Worm (Caenorhabditis elegans) whole organism, late embryonic: ENCODE data around the gene T08D10.5.

Source experiments
- F13H6.1 ChIP-seq: sonication (generic microtip); optimal IDR thresholded peaks from 2 replicates; lab custom pipeline; 2016; ENCODE audit warnings: missing genetic modification characterization, missing compliant biosample characterization
- K02D7.2 ChIP-seq: sonication (generic microtip); optimal IDR thresholded peaks from 2 replicates; lab custom pipeline; 2017; ENCODE audit warnings: mild to moderate bottlenecking, missing genetic modification characterization, missing compliant biosample characterization
- K09A11.1 ChIP-seq: sonication (generic microtip); optimal IDR thresholded peaks from 2 replicates; lab custom pipeline; 2017; ENCODE audit warnings: antibody characterized with exemption, mild to moderate bottlenecking, missing genetic modification characterization, missing compliant biosample characterization; ENCODE audit not compliant: insufficient read depth
- T23F11.4 ChIP-seq: fragments of 200-800 bp; sonication (Bioruptor generic); optimal IDR thresholded peaks from 2 replicates; lab custom pipeline; 2018; ENCODE audit warnings: mild to moderate bottlenecking, missing genetic modification characterization, missing compliant biosample characterization
- Y22D7AL.16 ChIP-seq: sonication (generic microtip); optimal IDR thresholded peaks from 2 replicates; lab custom pipeline; 2016; ENCODE audit warnings: missing genetic modification characterization, missing compliant biosample characterization
- ahr-1 ChIP-seq: sonication (generic microtip); optimal IDR thresholded peaks from 2 replicates; lab custom pipeline; 2016; ENCODE audit warnings: missing genetic modification characterization, missing compliant biosample characterization
- ama-1 ChIP-seq: fragments of 150-350 bp; optimal IDR thresholded peaks from 2 replicates; lab custom pipeline; 2014
- ceh-18 ChIP-seq: sonication (generic microtip); optimal IDR thresholded peaks from 2 replicates; lab custom pipeline; 2016; ENCODE audit warnings: missing genetic modification characterization, missing compliant biosample characterization
- ceh-19 ChIP-seq: fragments of 200-800 bp; sonication (Bioruptor generic); optimal IDR thresholded peaks from 2 replicates; lab custom pipeline; 2018; ENCODE audit warnings: mild to moderate bottlenecking, missing genetic modification characterization, missing compliant biosample characterization
- ceh-2 ChIP-seq: sonication (generic microtip); optimal IDR thresholded peaks from 2 replicates; lab custom pipeline; 2016; ENCODE audit warnings: missing genotype, missing genetic modification characterization, missing compliant biosample characterization
- ceh-22 ChIP-seq: sonication (generic microtip); optimal IDR thresholded peaks from 2 replicates; lab custom pipeline; 2017; ENCODE audit warnings: missing biosample characterization, missing genetic modification characterization
- ceh-30 ChIP-seq: fragments of 150-350 bp; optimal IDR thresholded peaks from 2 replicates; lab custom pipeline; 2014; ENCODE audit warnings: missing biosample characterization, missing genetic modification characterization
- ceh-31 ChIP-seq: sonication (generic microtip); optimal IDR thresholded peaks from 2 replicates; lab custom pipeline; 2016; ENCODE audit warnings: missing genetic modification characterization, missing compliant biosample characterization
- ceh-34 ChIP-seq: sonication (generic microtip); optimal IDR thresholded peaks from 2 replicates; lab custom pipeline; 2016; ENCODE audit warnings: mild to moderate bottlenecking, missing genetic modification characterization, missing compliant biosample characterization
- ceh-45 ChIP-seq: fragments of 200-800 bp; sonication (Bioruptor generic); IDR thresholded peaks from 2 replicates; pipeline ENCODE4 v1.3.6; 2022; ENCODE audit warnings: missing genetic modification reagents, missing genetic modification characterization, missing compliant biosample characterization
- ceh-6 ChIP-seq: fragments of 200-800 bp; sonication (Bioruptor generic); optimal IDR thresholded peaks from 2 replicates; lab custom pipeline; 2018; ENCODE audit warnings: mild to moderate bottlenecking, missing genetic modification characterization, missing compliant biosample characterization
- ceh-9 ChIP-seq: sonication (generic microtip); optimal IDR thresholded peaks from 2 replicates; lab custom pipeline; 2016; ENCODE audit warnings: mild to moderate bottlenecking, missing genetic modification characterization, inconsistent platforms, missing compliant biosample characterization
- dve-1 ChIP-seq: sonication (generic microtip); optimal IDR thresholded peaks from 2 replicates; lab custom pipeline; 2017; ENCODE audit warnings: antibody characterized with exemption, mild to moderate bottlenecking, missing genetic modification characterization, missing compliant biosample characterization
- elt-2 ChIP-seq: sonication (generic microtip); optimal IDR thresholded peaks from 2 replicates; lab custom pipeline; 2016; ENCODE audit warnings: missing genetic modification reagents, missing genetic modification characterization, missing compliant biosample characterization
- fkh-10 ChIP-seq: fragments of 150-350 bp; optimal IDR thresholded peaks from 2 replicates; lab custom pipeline; 2014; ENCODE audit warnings: missing biosample characterization, missing genetic modification reagents, missing genetic modification characterization
- hlh-13 ChIP-seq: fragments of 200-800 bp; sonication (Bioruptor generic); optimal IDR thresholded peaks from 2 replicates; lab custom pipeline; 2018; ENCODE audit warnings: mild to moderate bottlenecking, missing genetic modification characterization, missing compliant biosample characterization
- hlh-15 ChIP-seq: sonication (generic microtip); optimal IDR thresholded peaks from 2 replicates; lab custom pipeline; 2016; ENCODE audit warnings: missing genetic modification characterization, missing compliant biosample characterization
- hlh-30 ChIP-seq: sonication (generic microtip); optimal IDR thresholded peaks from 2 replicates; lab custom pipeline; 2017; ENCODE audit warnings: antibody characterized with exemption, missing genetic modification characterization, missing compliant biosample characterization; ENCODE audit not compliant: insufficient read depth
- hlh-6 ChIP-seq: sonication (generic microtip); optimal IDR thresholded peaks from 2 replicates; lab custom pipeline; 2016; ENCODE audit warnings: missing genotype, missing genetic modification characterization, missing compliant biosample characterization
- lim-6 ChIP-seq: sonication (generic microtip); optimal IDR thresholded peaks from 2 replicates; lab custom pipeline; 2016; ENCODE audit warnings: missing genetic modification characterization, missing compliant biosample characterization
- lin-11 ChIP-seq: fragments of 200-800 bp; sonication (Bioruptor generic); optimal IDR thresholded peaks from 2 replicates; lab custom pipeline; 2018; ENCODE audit warnings: mild to moderate bottlenecking, missing genetic modification characterization, missing compliant biosample characterization
- madf-2 ChIP-seq: sonication (generic microtip); optimal IDR thresholded peaks from 2 replicates; lab custom pipeline; 2017; ENCODE audit warnings: missing genetic modification characterization, missing compliant biosample characterization
- nfya-1 ChIP-seq: sonication (generic microtip); optimal IDR thresholded peaks from 2 replicates; lab custom pipeline; 2017; ENCODE audit warnings: missing genetic modification characterization, mild to moderate bottlenecking, missing compliant biosample characterization, antibody characterized with exemption, moderate library complexity
- nhr-11 ChIP-seq: fragments of 150-350 bp; optimal IDR thresholded peaks from 2 replicates; lab custom pipeline; 2014; ENCODE audit warnings: missing biosample characterization, missing genetic modification characterization
- nhr-232 ChIP-seq: sonication (generic microtip); optimal IDR thresholded peaks from 2 replicates; lab custom pipeline; 2016; ENCODE audit warnings: missing genetic modification characterization, missing compliant biosample characterization
- npax-4 ChIP-seq: sonication (generic microtip); optimal IDR thresholded peaks from 2 replicates; lab custom pipeline; 2016; ENCODE audit warnings: missing genetic modification characterization, missing compliant biosample characterization
- odd-2 ChIP-seq: sonication (generic microtip); optimal IDR thresholded peaks from 2 replicates; lab custom pipeline; 2017; ENCODE audit warnings: antibody characterized with exemption, mild to moderate bottlenecking, missing genetic modification characterization, missing compliant biosample characterization
- pag-3 ChIP-seq: sonication (generic microtip); optimal IDR thresholded peaks from 2 replicates; lab custom pipeline; 2016; ENCODE audit warnings: missing compliant biosample characterization, missing genetic modification characterization, borderline replicate concordance
- pat-9 ChIP-seq: fragments of 200-800 bp; sonication (Bioruptor generic); optimal IDR thresholded peaks from 2 replicates; lab custom pipeline; 2018; ENCODE audit warnings: mild to moderate bottlenecking, missing genetic modification characterization, moderate library complexity, missing compliant biosample characterization
- pqm-1 ChIP-seq: sonication (generic microtip); optimal IDR thresholded peaks from 2 replicates; lab custom pipeline; 2016; ENCODE audit warnings: missing genetic modification characterization, missing compliant biosample characterization
- pros-1 ChIP-seq: fragments of 150-350 bp; optimal IDR thresholded peaks from 2 replicates; lab custom pipeline; 2014; ENCODE audit warnings: missing biosample characterization, missing genetic modification reagents, missing genetic modification characterization
- ref-2 ChIP-seq: sonication (generic microtip); optimal IDR thresholded peaks from 2 replicates; lab custom pipeline; 2016; ENCODE audit warnings: missing genetic modification characterization, missing compliant biosample characterization
- rnt-1 ChIP-seq: sonication (generic microtip); optimal IDR thresholded peaks from 2 replicates; lab custom pipeline; 2016; ENCODE audit warnings: missing genetic modification characterization, missing compliant biosample characterization
- sdc-2 ChIP-seq: sonication (generic microtip); optimal IDR thresholded peaks from 2 replicates; lab custom pipeline; 2016; ENCODE audit warnings: missing genotype, missing genetic modification characterization, missing compliant biosample characterization
- sox-2 ChIP-seq: fragments of 200-800 bp; sonication (Bioruptor generic); IDR thresholded peaks from 2 replicates; pipeline ENCODE4 v1.3.6; 2022; ENCODE audit warnings: missing genetic modification reagents, missing genetic modification characterization, missing compliant biosample characterization
- sox-4 ChIP-seq: sonication (generic microtip); optimal IDR thresholded peaks from 2 replicates; lab custom pipeline; 2017; ENCODE audit warnings: mild to moderate bottlenecking, missing genetic modification characterization, inconsistent platforms, missing compliant biosample characterization
- syd-9 ChIP-seq: sonication (generic microtip); optimal IDR thresholded peaks from 2 replicates; lab custom pipeline; 2016; ENCODE audit warnings: mild to moderate bottlenecking, missing genetic modification characterization, moderate library complexity, missing compliant biosample characterization
- tbx-2 ChIP-seq: sonication (generic microtip); optimal IDR thresholded peaks from 2 replicates; lab custom pipeline; 2016; ENCODE audit warnings: missing genetic modification characterization, missing compliant biosample characterization
- tbx-7 ChIP-seq: sonication (generic microtip); optimal IDR thresholded peaks from 2 replicates; lab custom pipeline; 2016; ENCODE audit warnings: missing genotype, missing genetic modification characterization, missing compliant biosample characterization
- ttx-3 ChIP-seq: sonication (generic microtip); optimal IDR thresholded peaks from 2 replicates; lab custom pipeline; 2016; ENCODE audit warnings: missing genetic modification reagents, missing genetic modification characterization, missing compliant biosample characterization
- unc-3 ChIP-seq, 2 experiments: fragments of 200-800 bp in 1 of 2; sonication (Bioruptor generic) in 1 of 2; sonication (generic microtip) in 1 of 2; conservative IDR thresholded peaks in 1 of 2; optimal IDR thresholded peaks in 1 of 2; 2 replicates each; pipeline versions ENCODE4 v1.3.6 to Lab custom; 2016 to 2022; ENCODE audit warnings: missing compliant biosample characterization in 2 of 2, missing genetic modification characterization in 2 of 2, missing genetic modification reagents in 1 of 2
- unc-42 ChIP-seq: sonication (generic microtip); optimal IDR thresholded peaks from 2 replicates; lab custom pipeline; 2016; ENCODE audit warnings: missing genotype, missing genetic modification characterization, missing compliant biosample characterization
- unc-86 ChIP-seq: sonication (generic microtip); optimal IDR thresholded peaks from 2 replicates; lab custom pipeline; 2016; ENCODE audit warnings: missing genetic modification characterization, missing compliant biosample characterization
- zip-5 ChIP-seq: sonication (generic microtip); optimal IDR thresholded peaks from 2 replicates; lab custom pipeline; 2016; ENCODE audit warnings: missing genetic modification characterization, missing compliant biosample characterization

T08D10.5 gene

ce11 chrX:11934933-11935332, 22.4 kb upstream of the T08D10.5 start (continued):
- TF ChIP-seq K09A11.1 (tag; lab: Kevin White, UChicago) = peak; percentile 11
- TF ChIP-seq lin-11 (tag; lab: Kevin White, UChicago) = peak; percentile 44
- peak; percentile 54 for TF ChIP-seq tbx-2 (tag; lab: Kevin White, UChicago)
- peak; percentile 23 for TF ChIP-seq nhr-232 (tag; lab: Kevin White, UChicago)
- TF ChIP-seq ceh-6 (GFP tag; lab: Kevin White, UChicago) = peak; percentile 67
- peak; percentile 27 for TF ChIP-seq tbx-7 (tag; lab: Kevin White, UChicago)
- TF ChIP-seq ceh-30 (tag; lab: Kevin White, UChicago) = no peak
- peak; percentile 64 for TF ChIP-seq sox-4 (tag; lab: Kevin White, UChicago)
- TF ChIP-seq T23F11.4 (GFP tag; lab: Kevin White, UChicago) = peak; percentile 15
- TF ChIP-seq ahr-1 (tag; lab: Kevin White, UChicago) = peak; percentile 19
- TF ChIP-seq ceh-18 (tag; lab: Kevin White, UChicago) = peak; percentile 31
- TF ChIP-seq pat-9 (tag; lab: Kevin White, UChicago) = peak; percentile 63
- TF ChIP-seq pag-3 = no peak
- no peak for TF ChIP-seq ama-1 (lab: Kevin White, UChicago)
- peak; percentile 17 for TF ChIP-seq Y22D7AL.16 (tag; lab: Kevin White, UChicago)
- TF ChIP-seq sdc-2 (tag; lab: Kevin White, UChicago) = peak; percentile 96
- peak; percentile 21 for TF ChIP-seq hlh-15
- TF ChIP-seq ceh-22 (tag; lab: Kevin White, UChicago) = no peak
- no peak for TF ChIP-seq nfya-1 (tag; lab: Kevin White, UChicago)
- TF ChIP-seq ceh-31 (tag; lab: Kevin White, UChicago) = peak; percentile 52
- peak; percentile 72 for TF ChIP-seq elt-2
- TF ChIP-seq rnt-1 (tag; lab: Kevin White, UChicago) = peak; percentile 18
- TF ChIP-seq ref-2 = peak; percentile 55
- TF ChIP-seq ceh-2 (tag; lab: Kevin White, UChicago) = peak; percentile 49
- peak; percentile 50 for TF ChIP-seq npax-4 (tag; lab: Kevin White, UChicago)
- no peak for TF ChIP-seq pros-1 (tag; lab: Kevin White, UChicago)
- TF ChIP-seq hlh-13 (GFP tag; lab: Kevin White, UChicago) = no peak
- TF ChIP-seq nhr-11 = no peak
- TF ChIP-seq hlh-6 (tag; lab: Kevin White, UChicago) = peak; percentile 74
- peak; percentile 21 for TF ChIP-seq dve-1
- peak; percentile 1 for TF ChIP-seq ttx-3
- peak; percentile 23 for TF ChIP-seq zip-5

DNA sequence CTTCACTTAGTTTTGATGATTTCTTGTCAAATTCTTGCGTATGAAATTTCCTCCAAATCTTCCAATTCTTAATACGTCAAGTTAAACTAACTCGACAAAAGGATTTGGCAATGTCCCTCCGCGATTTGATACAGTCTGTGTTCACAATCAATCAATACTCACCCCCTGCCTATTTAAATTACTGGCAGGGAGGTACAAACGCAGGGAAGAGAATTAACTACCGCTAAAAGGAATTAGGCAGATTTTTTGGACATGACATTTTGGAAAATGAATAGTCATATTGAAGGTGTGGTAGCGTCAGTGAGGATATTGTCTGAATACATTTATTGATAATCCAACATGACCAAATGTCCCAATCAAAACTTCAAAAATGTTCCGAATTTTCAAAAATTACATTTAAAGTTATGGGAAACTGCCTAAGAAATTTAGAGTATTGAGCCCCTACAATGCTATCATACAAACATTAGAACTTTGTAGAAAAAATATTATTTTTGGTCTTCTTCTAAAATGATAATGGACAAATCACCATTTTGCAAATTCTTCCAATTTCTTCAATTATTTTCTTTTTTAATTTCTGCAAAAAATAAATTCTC, 19.9 kb upstream of the T08D10.5 start:
- peak; percentile 46 for TF ChIP-seq sox-2 (GFP tag; lab: Robert Waterston, UW)
- TF ChIP-seq ceh-30 (tag; lab: Kevin White, UChicago) = peak; percentile 88
- TF ChIP-seq rnt-1 (tag; lab: Kevin White, UChicago) = peak; percentile 94
- TF ChIP-seq ceh-45 (GFP tag; lab: Robert Waterston, UW) = no peak
- peak; percentile 85 for TF ChIP-seq pqm-1 (tag; lab: Kevin White, UChicago)
- TF ChIP-seq odd-2 (tag; lab: Kevin White, UChicago) = no peak
- TF ChIP-seq ceh-31 (tag; lab: Kevin White, UChicago) = peak; percentile 92
- peak; percentile 85 for TF ChIP-seq unc-86 (tag; lab: Kevin White, UChicago)
- TF ChIP-seq syd-9 (tag; lab: Kevin White, UChicago) = peak; percentile 87
- TF ChIP-seq lim-6 (tag; lab: Kevin White, UChicago) = peak; percentile 58
- TF ChIP-seq F13H6.1 (tag; lab: Kevin White, UChicago) = peak; percentile 70
- TF ChIP-seq hlh-30 = peak; percentile 73
- no peak for TF ChIP-seq ama-1 (lab: Kevin White, UChicago)
- peak; percentile 56 for TF ChIP-seq hlh-6 (tag; lab: Kevin White, UChicago)
- 0 out of 2 replicates have a peak, but pooled peaks have one; percentile 21 for TF ChIP-seq unc-3 (GFP tag; conservative IDR thresholded peaks at IDR 0.05; lab: Robert Waterston, UW)
- TF ChIP-seq unc-3 (tag; optimal IDR thresholded peaks at IDR 0.05; lab: Kevin White, UChicago) = peak; percentile 15
- peak; percentile 66 for TF ChIP-seq ceh-6 (GFP tag; lab: Kevin White, UChicago)
- no peak for TF ChIP-seq ceh-9 (tag; lab: Kevin White, UChicago)
- peak; percentile 73 for TF ChIP-seq madf-2 (tag; lab: Kevin White, UChicago)
- peak; percentile 98 for TF ChIP-seq dve-1
- peak; percentile 86 for TF ChIP-seq ceh-34 (tag; lab: Kevin White, UChicago)
- peak; percentile 62 for TF ChIP-seq pat-9 (tag; lab: Kevin White, UChicago)
- peak; percentile 53 for TF ChIP-seq ceh-19
- TF ChIP-seq fkh-10 (GFP tag; lab: Kevin White, UChicago) = peak; percentile 57
- peak; percentile 61 for TF ChIP-seq sox-4 (tag; lab: Kevin White, UChicago)
- TF ChIP-seq unc-42 (tag; lab: Kevin White, UChicago) = peak; percentile 90
- TF ChIP-seq K09A11.1 (tag; lab: Kevin White, UChicago) = peak; percentile 87
- TF ChIP-seq ceh-2 (tag; lab: Kevin White, UChicago) = peak; percentile 74
- TF ChIP-seq nhr-11 = peak; percentile 92
- TF ChIP-seq K02D7.2 = no peak
